Worm (Caenorhabditis elegans): ENCODE measurements around the gene glb-25.

Gene glb-25

ce11 chrV:1935494-1935893 lies 2.6 kb upstream of the glb-25 start:
- TF ChIP-seq him-1 (tag; optimal IDR thresholded peaks at IDR 0.05), result no peak
- TF ChIP-seq dao-5 (tag; optimal IDR thresholded peaks at IDR 0.05), result no peak
- TF ChIP-seq W03F9.2 (tag; optimal IDR thresholded peaks at IDR 0.05), result no peak

- TF ChIP-seq dao-5 (tag; optimal IDR thresholded peaks at IDR 0.05), result no peak
- TF ChIP-seq him-1 (tag; optimal IDR thresholded peaks at IDR 0.05), result no peak
- no peak for TF ChIP-seq W03F9.2 (tag; optimal IDR thresholded peaks at IDR 0.05)
Observed at ce11 chrV:1940472-1941221, 2.6 kb downstream of the glb-25 start.

DNA sequence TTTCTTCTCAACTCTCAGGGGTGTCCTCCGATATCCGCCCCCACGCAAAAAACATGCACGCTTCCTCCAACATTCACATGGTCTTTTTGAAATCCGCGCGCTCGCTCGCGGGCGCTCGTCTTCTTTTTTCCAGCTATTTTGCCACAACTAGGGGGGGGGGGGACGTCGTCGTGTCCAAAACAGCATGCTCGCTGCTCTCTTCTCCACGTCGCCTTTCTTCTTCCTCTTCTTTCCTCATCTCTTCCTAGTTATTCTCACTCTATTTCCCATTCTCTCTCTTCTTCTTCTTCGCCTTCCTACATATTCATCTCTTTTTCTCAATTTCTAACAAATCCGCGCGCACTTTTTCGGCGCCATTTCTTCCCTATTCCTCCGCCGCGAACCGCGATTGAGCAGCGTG lies 5.4 kb downstream of the glb-25 start:
- TF ChIP-seq him-1 (tag; optimal IDR thresholded peaks at IDR 0.05) (peak; percentile 48), W03F9.2 (tag; optimal IDR thresholded peaks at IDR 0.05) (no peak)

ce11 chrV:1945875-1946274 lies 7.8 kb downstream of the glb-25 start:
- no peak for TF ChIP-seq dao-5 (tag; optimal IDR thresholded peaks at IDR 0.05)
- TF ChIP-seq W03F9.2 (tag; optimal IDR thresholded peaks at IDR 0.05), result no peak
- no peak for TF ChIP-seq him-1 (tag; optimal IDR thresholded peaks at IDR 0.05)

DNA sequence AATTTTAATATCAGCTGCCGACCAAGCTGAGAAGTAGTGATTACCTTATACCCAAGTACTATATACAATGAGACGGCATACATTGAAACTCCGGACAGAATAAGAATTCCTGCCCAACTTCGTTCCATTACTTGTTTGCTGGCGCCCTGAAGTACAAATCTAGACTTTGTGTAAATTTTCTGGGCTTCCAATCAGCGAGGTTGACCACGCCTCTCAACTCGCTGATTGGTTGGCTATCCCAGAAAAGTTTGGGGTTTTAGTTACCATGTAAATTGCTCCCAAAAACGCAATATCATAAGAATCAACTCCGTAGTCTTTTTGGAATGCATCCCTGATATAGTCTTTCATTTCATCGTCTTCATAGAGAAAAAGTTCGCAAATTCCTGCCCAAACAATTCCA lies 17.2 kb downstream of the glb-25 start:
- TF ChIP-seq W03F9.2 (tag; optimal IDR thresholded peaks at IDR 0.05) (no peak), him-1 (tag; optimal IDR thresholded peaks at IDR 0.05) (no peak), dao-5 (tag; optimal IDR thresholded peaks at IDR 0.05) (no peak)

DNA sequence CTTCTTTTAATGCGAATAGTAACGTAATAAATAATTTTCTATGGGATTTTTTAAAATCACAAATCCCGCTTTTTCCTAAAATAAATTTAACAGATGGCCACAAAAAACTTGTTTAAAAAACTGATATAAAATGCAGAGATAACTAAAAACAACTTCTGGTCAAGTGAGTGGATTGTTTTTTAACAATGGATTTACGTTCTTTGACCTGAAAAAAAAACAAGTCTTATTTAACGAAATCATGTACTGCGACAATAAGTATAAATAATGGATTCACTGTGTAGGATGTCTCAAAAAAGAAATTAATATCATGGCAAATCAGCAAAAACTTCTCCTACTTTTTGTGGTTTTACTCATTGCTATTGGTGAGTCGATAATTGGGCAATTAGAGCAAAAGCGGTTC lies 19.0 kb downstream of the glb-25 start, which contains the start of gene fipr-25:
Gene fipr-25, plus strand, starts transcription at position 301 of the 400 bp plus-strand sequence.
- TF ChIP-seq dao-5 (tag; optimal IDR thresholded peaks at IDR 0.05), result no peak
- no peak for TF ChIP-seq W03F9.2 (tag; optimal IDR thresholded peaks at IDR 0.05)
- no peak for TF ChIP-seq him-1 (tag; optimal IDR thresholded peaks at IDR 0.05)

- TF ChIP-seq W03F9.2 (tag; optimal IDR thresholded peaks at IDR 0.05), result no peak
- TF ChIP-seq him-1 (tag; optimal IDR thresholded peaks at IDR 0.05), result no peak
- TF ChIP-seq dao-5 (tag; optimal IDR thresholded peaks at IDR 0.05), result no peak
Observed at ce11 chrV:1961453-1961852, 23.4 kb downstream of the glb-25 start, which contains the start of gene Y40B10B.1. Y40B10B.1 (minus strand) TSS chrV:1961553.

ce11 chrV:1964806-1965205 lies 26.7 kb downstream of the glb-25 start, which contains the start of gene srj-15:
srj-15 (minus strand) TSS chrV:1964906.
- TF ChIP-seq W03F9.2 (tag; optimal IDR thresholded peaks at IDR 0.05) (no peak), him-1 (tag; optimal IDR thresholded peaks at IDR 0.05) (no peak), dao-5 (tag; optimal IDR thresholded peaks at IDR 0.05) (no peak)

DNA sequence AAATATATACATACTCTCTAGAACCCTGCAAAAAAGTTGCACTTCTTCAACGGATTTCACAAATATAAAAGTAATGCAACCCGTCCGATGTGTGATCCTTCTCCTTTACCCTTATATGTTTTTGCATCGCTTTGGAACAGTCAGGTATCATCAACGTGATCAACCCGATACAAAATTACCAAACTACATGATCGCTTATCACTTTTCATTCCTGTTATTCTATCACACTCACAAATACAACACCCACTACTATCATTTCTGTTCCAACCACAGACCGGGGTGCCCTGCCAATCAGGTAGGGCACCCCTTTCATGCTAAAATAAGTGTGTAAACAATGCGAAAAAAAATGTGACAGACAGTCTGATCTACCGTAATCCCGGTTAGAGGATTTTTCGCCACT lies 28.9 kb downstream of the glb-25 start:
- no peak for TF ChIP-seq him-1 (tag; optimal IDR thresholded peaks at IDR 0.05)
- no peak for TF ChIP-seq dao-5 (tag; optimal IDR thresholded peaks at IDR 0.05)
- TF ChIP-seq W03F9.2 (tag; optimal IDR thresholded peaks at IDR 0.05), result no peak

ce11 chrV:1968809-1969208 lies 30.7 kb downstream of the glb-25 start:
- TF ChIP-seq dao-5 (tag; optimal IDR thresholded peaks at IDR 0.05) (no peak), him-1 (tag; optimal IDR thresholded peaks at IDR 0.05) (no peak), W03F9.2 (tag; optimal IDR thresholded peaks at IDR 0.05) (no peak)

DNA sequence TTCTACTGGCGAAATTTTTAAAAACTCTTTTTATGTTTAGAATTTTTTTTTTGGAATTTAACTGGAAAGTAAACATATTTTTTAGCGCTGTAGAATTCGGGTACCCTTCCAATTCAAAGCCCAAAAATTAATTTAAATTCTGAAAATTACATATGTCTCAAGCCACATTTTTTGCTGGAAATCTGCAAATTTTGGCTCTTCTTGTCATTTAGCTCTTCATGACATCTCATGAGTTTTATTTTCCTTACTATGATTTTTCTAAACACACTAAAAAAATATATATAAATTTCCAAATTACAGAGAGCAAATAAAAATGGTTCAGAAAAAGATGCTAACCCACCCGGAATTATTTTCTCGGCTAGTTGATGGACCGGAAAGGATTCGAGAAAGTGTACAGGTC lies 31.2 kb downstream of the glb-25 start, which contains the start of gene acs-3:
Gene acs-3, plus strand, starts transcription at position 301 of the 400 bp plus-strand sequence.
- TF ChIP-seq him-1 (tag; optimal IDR thresholded peaks at IDR 0.05), result no peak
- no peak for TF ChIP-seq dao-5 (tag; optimal IDR thresholded peaks at IDR 0.05)
- TF ChIP-seq W03F9.2 (tag; optimal IDR thresholded peaks at IDR 0.05), result no peak

DNA sequence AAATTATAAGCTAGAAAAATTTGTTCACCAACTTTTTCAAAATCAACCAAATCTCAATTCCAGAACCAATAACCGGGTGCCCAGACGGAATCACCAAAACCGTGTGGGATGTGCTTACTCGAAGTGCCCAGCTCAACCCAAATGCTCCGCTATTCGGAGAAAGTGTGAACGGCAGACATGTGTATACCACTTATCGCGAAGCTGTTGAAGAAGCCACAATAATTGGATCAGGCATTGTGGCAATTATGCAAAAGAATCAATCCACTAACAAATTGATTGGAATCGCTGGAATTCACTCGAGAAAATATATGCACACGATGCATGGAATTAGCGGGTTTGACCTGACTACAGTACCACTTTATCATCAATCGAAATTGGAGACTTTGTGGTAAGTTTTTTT lies 31.6 kb downstream of the glb-25 start:
- TF ChIP-seq W03F9.2 (tag; optimal IDR thresholded peaks at IDR 0.05) (no peak), dao-5 (tag; optimal IDR thresholded peaks at IDR 0.05) (no peak), him-1 (tag; optimal IDR thresholded peaks at IDR 0.05) (no peak)

- no peak for TF ChIP-seq him-1 (tag; optimal IDR thresholded peaks at IDR 0.05)
- no peak for TF ChIP-seq W03F9.2 (tag; optimal IDR thresholded peaks at IDR 0.05)
- no peak for TF ChIP-seq dao-5 (tag; optimal IDR thresholded peaks at IDR 0.05)
Observed at ce11 chrV:1975049-1975448, 37.0 kb downstream of the glb-25 start, which contains the start of gene fbxa-201. fbxa-201 (plus strand) TSS chrV:1975349.

- TF ChIP-seq dao-5 (tag; optimal IDR thresholded peaks at IDR 0.05) (no peak), him-1 (tag; optimal IDR thresholded peaks at IDR 0.05) (no peak), W03F9.2 (tag; optimal IDR thresholded peaks at IDR 0.05) (no peak)
Observed at ce11 chrV:1978968-1979367, 40.9 kb downstream of the glb-25 start, which contains the start of gene T08B1.4. T08B1.4 (plus strand) TSS chrV:1979268.

- TF ChIP-seq dao-5 (tag; optimal IDR thresholded peaks at IDR 0.05), result no peak
- TF ChIP-seq W03F9.2 (tag; optimal IDR thresholded peaks at IDR 0.05), result no peak
- TF ChIP-seq him-1 (tag; optimal IDR thresholded peaks at IDR 0.05), result no peak
Observed at ce11 chrV:1986954-1987353, 48.9 kb downstream of the glb-25 start, which contains the start of gene T08B1.1. T08B1.1 (minus strand) TSS chrV:1987045.

Data from whole organism, L4/young adult.